Fruit fly (Drosophila melanogaster): Measurements from ENCODE around the gene ND-B8.
A peak's percentile ranks its signal among the peaks of the same experiment; 100 is the strongest.

Gene ND-B8

DNA sequence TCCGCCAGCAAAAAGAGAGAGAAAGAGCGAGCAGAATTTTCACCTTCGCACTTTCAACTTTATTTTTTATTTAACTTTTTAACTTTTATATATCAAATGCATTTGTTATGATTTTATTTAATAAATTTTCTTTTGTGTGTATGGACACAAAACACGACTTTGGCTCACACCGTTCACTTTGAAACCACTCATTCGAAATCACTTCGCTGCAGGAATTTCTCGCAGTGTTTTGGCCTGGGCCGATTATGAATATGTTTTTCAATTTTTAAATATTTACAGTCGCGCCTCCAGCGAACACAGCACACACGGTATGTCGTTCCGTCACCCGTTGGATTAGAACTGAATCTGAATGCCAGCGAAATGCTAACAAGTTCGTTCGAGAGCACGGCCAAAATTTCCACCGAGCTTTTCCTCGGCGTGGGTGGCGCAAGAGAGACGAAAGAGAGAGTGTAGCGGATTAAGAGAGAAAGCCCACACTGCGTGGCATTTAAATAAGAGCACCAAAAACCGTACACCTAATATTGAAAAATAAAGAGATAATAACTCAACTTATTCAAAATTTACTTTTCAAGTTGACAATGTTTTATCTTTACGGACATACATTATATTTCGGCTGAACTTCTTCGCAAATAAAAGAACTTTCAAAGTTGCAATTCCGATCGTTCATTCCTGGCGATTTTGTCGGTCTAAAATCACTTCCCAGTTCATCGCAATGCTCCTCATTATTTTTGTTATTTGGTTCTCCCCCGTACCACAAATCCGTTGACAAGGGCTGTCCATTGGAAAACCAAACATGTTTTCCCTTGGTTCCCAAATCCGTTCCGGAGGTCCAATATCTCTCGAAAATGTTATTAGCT is 13.3 kb upstream of the ND-B8 start, which contains the start of gene CG15431 (continued):
- TF ChIP-seq Atf3 (GFP tag; optimal IDR thresholded peaks at IDR 0.05) (no peak), Hsf (GFP tag; optimal IDR thresholded peaks at IDR 0.05) (peak; percentile 33), Neu2 (GFP tag; optimal IDR thresholded peaks at IDR 0.05; ENCODE audit: borderline replicate concordance) (no peak), CG3065 (GFP tag; optimal IDR thresholded peaks at IDR 0.05) (no peak), Gsc (GFP tag; IDR thresholded peaks at IDR 0.05) (no peak), Deaf1 (tag; optimal IDR thresholded peaks at IDR 0.05) (peak; percentile 55), bowl (GFP tag; IDR thresholded peaks at IDR 0.05) (no peak), CG6854 (GFP tag; optimal IDR thresholded peaks at IDR 0.05) (peak; percentile 51), CG12769 (tag; optimal IDR thresholded peaks at IDR 0.05) (no peak), CG17612 (GFP tag; IDR thresholded peaks at IDR 0.05) (no peak), CG8765 (GFP tag; IDR thresholded peaks at IDR 0.05) (no peak), Xbp1 (GFP tag; optimal IDR thresholded peaks at IDR 0.05) (peak; percentile 65), prd (optimal IDR thresholded peaks at IDR 0.05) (no peak), prd (GFP tag; IDR thresholded peaks at IDR 0.05) (no peak; the same call in none of the 3 replicates), Hey (tag; optimal IDR thresholded peaks at IDR 0.05) (no peak), sisA (GFP tag; IDR thresholded peaks at IDR 0.05) (peak; percentile 59), CG15514 (GFP tag; optimal IDR thresholded peaks at IDR 0.05) (peak; percentile 69), slou (GFP tag; optimal IDR thresholded peaks at IDR 0.05) (no peak), Atf-2 (GFP tag; optimal IDR thresholded peaks at IDR 0.05) (no peak), CG8281 (tag; optimal IDR thresholded peaks at IDR 0.05) (no peak), Hr78 (GFP tag; optimal IDR thresholded peaks at IDR 0.05) (no peak), odd (GFP tag; optimal IDR thresholded peaks at IDR 0.05) (no peak), scrt (GFP tag; optimal IDR thresholded peaks at IDR 0.05) (peak; percentile 55), repo (GFP tag; optimal IDR thresholded peaks at IDR 0.05) (no peak), Rx (GFP tag; IDR thresholded peaks at IDR 0.05) (peak; percentile 67), pan (optimal IDR thresholded peaks at IDR 0.05) (no peak), pan (GFP tag; optimal IDR thresholded peaks at IDR 0.05 in 1 of 2, IDR thresholded peaks at IDR 0.05 in 1 of 2) (peak in 1 of 2 experiments; percentile 78), h (optimal IDR thresholded peaks at IDR 0.05) (no peak), CG12104 (GFP tag; optimal IDR thresholded peaks at IDR 0.05) (peak; percentile 29), Sry-β (GFP tag; optimal IDR thresholded peaks at IDR 0.05) (no peak), lov (optimal IDR thresholded peaks at IDR 0.05) (no peak), lov (GFP tag; IDR thresholded peaks at IDR 0.05) (no peak), stc (GFP tag; IDR thresholded peaks at IDR 0.05) (peak; percentile 31; the same call in 1 of the 2 replicates), Ets97D (GFP tag; optimal IDR thresholded peaks at IDR 0.05) (no peak), grau (tag; optimal IDR thresholded peaks at IDR 0.05) (peak; percentile 61), Drgx (GFP tag; IDR thresholded peaks at IDR 0.05) (0 out of 2 replicates have a peak, but pooled peaks have one; percentile 49), Pdp1 (GFP tag; optimal IDR thresholded peaks at IDR 0.05) (peak; percentile 11 to 60), HLH54F (GFP tag; optimal IDR thresholded peaks at IDR 0.05) (peak; percentile 46), tgo (GFP tag; IDR thresholded peaks at IDR 0.05) (peak; percentile 50; the same call in 2 of the 3 replicates), pnt (GFP tag; optimal IDR thresholded peaks at IDR 0.05) (no peak), CG33557 (GFP tag; optimal IDR thresholded peaks at IDR 0.05) (no peak), trem (tag; optimal IDR thresholded peaks at IDR 0.05) (no peak), p53 (GFP tag; optimal IDR thresholded peaks at IDR 0.05) (no peak), phol (tag; optimal IDR thresholded peaks at IDR 0.05) (no peak), H2.0 (GFP tag; IDR thresholded peaks at IDR 0.05) (peak; percentile 57), D19A (tag; optimal IDR thresholded peaks at IDR 0.05) (no peak), chn (GFP tag; optimal IDR thresholded peaks at IDR 0.05) (peak; percentile 14), CG15696 (tag; optimal IDR thresholded peaks at IDR 0.05) (no peak), lbe (GFP tag; optimal IDR thresholded peaks at IDR 0.05) (no peak), CG13624 (GFP tag; optimal IDR thresholded peaks at IDR 0.05) (peak; percentile 25), yki (optimal IDR thresholded peaks at IDR 0.05) (no peak)
